Worm (Caenorhabditis elegans) whole organism, mixed stage, embryonic: ENCODE results near the gene ung-1.

ENCODE experiments used
- blmp-1 ChIP-seq: fragments of 150-350 bp; optimal IDR thresholded peaks from 2 replicates; lab custom pipeline; 2014; ENCODE audit warnings: missing biosample characterization, missing genetic modification characterization
- hlh-1 ChIP-seq: fragments of 150-350 bp; optimal IDR thresholded peaks from 2 replicates; lab custom pipeline; 2014; ENCODE audit warnings: missing biosample characterization, missing genetic modification reagents, missing genetic modification characterization
- lin-13 ChIP-seq: fragments of 150-350 bp; optimal IDR thresholded peaks from 2 replicates; lab custom pipeline; 2014; ENCODE audit warnings: missing biosample characterization, missing genetic modification characterization
- nhr-28 ChIP-seq: fragments of 150-350 bp; optimal IDR thresholded peaks from 2 replicates; lab custom pipeline; 2014; ENCODE audit warnings: missing biosample characterization, missing genetic modification characterization
- nhr-76 ChIP-seq: sonication (generic microtip); optimal IDR thresholded peaks from 2 replicates; lab custom pipeline; 2017; ENCODE audit warnings: missing biosample characterization, missing genetic modification characterization
- snpc-4 ChIP-seq: fragments of 150-350 bp; optimal IDR thresholded peaks from 2 replicates; lab custom pipeline; 2014; ENCODE audit warnings: missing biosample characterization, missing genetic modification characterization
- unc-62 ChIP-seq: fragments of 150-350 bp; optimal IDR thresholded peaks from 2 replicates; lab custom pipeline; 2014; ENCODE audit warnings: missing biosample characterization, missing genetic modification reagents, missing genetic modification characterization
- ztf-11 ChIP-seq: fragments of 150-350 bp; optimal IDR thresholded peaks from 2 replicates; lab custom pipeline; 2014; ENCODE audit warnings: missing biosample characterization, missing genetic modification characterization

ce11 chrIII:11980743-11981142, 6.8 kb upstream of the ung-1 start:
- TF ChIP-seq nhr-76 (tag; lab: Kevin White, UChicago) (no peak), hlh-1 (tag; lab: Kevin White, UChicago) (no peak), lin-13 (tag; lab: Kevin White, UChicago) (no peak), blmp-1 (tag; lab: Kevin White, UChicago) (no peak), unc-62 (GFP tag; lab: Kevin White, UChicago) (no peak), ztf-11 (tag; lab: Kevin White, UChicago) (no peak), snpc-4 (tag; lab: Kevin White, UChicago) (no peak), nhr-28 (tag; lab: Kevin White, UChicago) (no peak)
